Fruit fly (Drosophila melanogaster) Kc167 (cell line): ENCODE measurements around the gene fray.

Source experiments
- Myc ChIP-seq: fragments of >200 bp; optimal IDR thresholded peaks from 2 replicates; lab custom pipeline; 2017; ENCODE audit warnings: missing external identifiers
- Sin3A ChIP-seq: fragments of >200 bp; optimal IDR thresholded peaks from 2 replicates; lab custom pipeline; 2018; ENCODE audit warnings: missing external identifiers
- h ChIP-seq: fragments of >200 bp; optimal IDR thresholded peaks from 3 replicates; lab custom pipeline; 2018; ENCODE audit warnings: missing external identifiers
- psq ChIP-seq: fragments of >200 bp; optimal IDR thresholded peaks from 2 replicates; lab custom pipeline; 2017; ENCODE audit warnings: missing external identifiers
- ttk ChIP-seq: sonication (Bioruptor generic); optimal IDR thresholded peaks from 2 replicates; lab custom pipeline; 2017; ENCODE audit warnings: missing external identifiers

- TF ChIP-seq Myc (lab: Kevin White, UChicago) (no peak), ttk (lab: Kevin White, UChicago) (no peak), psq (lab: Kevin White, UChicago) (no peak), h (lab: Kevin White, UChicago) (no peak), Sin3A (lab: Kevin White, UChicago) (no peak)
These were observed 17.9 kb downstream of the fray start, which contains the start of gene qin for dm6 chr3R:18590754-18591153.
